Fruit fly (Drosophila melanogaster) Kc167 (cell line): Measurements from ENCODE around the gene CG5080.

ENCODE experiments used
- Myc ChIP-seq: fragments of >200 bp; optimal IDR thresholded peaks from 2 replicates; lab custom pipeline; 2017; ENCODE audit warnings: missing external identifiers
- Sin3A ChIP-seq: fragments of >200 bp; optimal IDR thresholded peaks from 2 replicates; lab custom pipeline; 2018; ENCODE audit warnings: missing external identifiers
- h ChIP-seq: fragments of >200 bp; optimal IDR thresholded peaks from 3 replicates; lab custom pipeline; 2018; ENCODE audit warnings: missing external identifiers
- psq ChIP-seq: fragments of >200 bp; optimal IDR thresholded peaks from 2 replicates; lab custom pipeline; 2017; ENCODE audit warnings: missing external identifiers

DNA sequence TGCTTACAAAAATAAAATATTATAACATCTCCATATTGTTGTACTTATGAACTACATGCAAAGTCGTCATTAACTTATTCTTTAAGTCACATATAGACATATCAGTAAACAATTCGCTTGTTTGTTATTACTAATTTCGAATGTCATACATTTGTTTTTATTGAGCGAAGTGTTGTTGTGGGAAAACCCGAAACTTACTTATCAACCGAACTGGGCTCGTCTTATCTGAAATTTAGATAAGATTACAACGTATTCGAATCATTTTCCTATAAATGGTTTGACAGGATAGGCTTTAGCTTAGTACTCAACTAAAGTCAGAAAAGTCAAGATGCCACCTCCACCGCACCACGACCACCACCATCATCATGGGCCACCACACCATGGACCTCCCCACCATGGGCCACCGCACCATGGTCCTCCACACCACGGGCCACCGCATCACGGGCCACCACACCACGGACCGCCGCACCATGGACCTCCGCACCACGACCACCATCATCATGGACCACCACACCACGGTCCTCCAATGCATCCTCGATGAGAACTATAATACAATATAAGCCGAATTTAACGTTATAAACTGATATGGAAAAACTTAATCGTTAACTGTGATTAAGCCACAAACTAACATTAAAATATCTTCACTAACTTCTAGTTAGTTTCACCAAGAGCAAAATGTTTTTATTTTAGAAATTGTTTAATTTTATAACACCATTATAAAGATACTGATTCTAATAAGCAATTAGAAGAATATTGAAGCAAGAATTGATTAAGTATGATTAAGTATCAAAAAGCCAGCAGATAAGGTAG, 36.4 kb upstream of the CG5080 start, which contains the start of the genes CG43349 and CG5011:
- no peak for TF ChIP-seq Myc (lab: Kevin White, UChicago)
- TF ChIP-seq psq (lab: Kevin White, UChicago), result no peak
- TF ChIP-seq h (lab: Kevin White, UChicago), result no peak
- TF ChIP-seq Sin3A (lab: Kevin White, UChicago), result no peak
